Worm (Caenorhabditis elegans) whole organism, L2 larva: ENCODE data around the gene his-8.

Experiments used
- C34F6.9 ChIP-seq: fragments of 150-350 bp; optimal IDR thresholded peaks from 2 replicates; lab custom pipeline; 2014; ENCODE audit warnings: missing biosample characterization, missing genetic modification characterization
- F13H6.1 ChIP-seq: sonication (generic microtip); optimal IDR thresholded peaks from 2 replicates; lab custom pipeline; 2016; ENCODE audit warnings: missing genetic modification characterization, missing compliant biosample characterization
- R02D3.7 ChIP-seq: fragments of 150-350 bp; optimal IDR thresholded peaks from 2 replicates; lab custom pipeline; 2014; ENCODE audit warnings: missing biosample characterization, missing genetic modification characterization
- Y55F3AM.14 ChIP-seq: fragments of 200-800 bp; sonication (Bioruptor generic); optimal IDR thresholded peaks from 2 replicates; lab custom pipeline; 2018; ENCODE audit warnings: mild to moderate bottlenecking, missing genetic modification characterization, missing compliant biosample characterization
- alr-1 ChIP-seq: fragments of 150-350 bp; optimal IDR thresholded peaks from 2 replicates; lab custom pipeline; 2014; ENCODE audit warnings: missing biosample characterization, missing genetic modification characterization
- ama-1 ChIP-seq: fragments of 150-350 bp; optimal IDR thresholded peaks from 2 replicates; lab custom pipeline; 2018; ENCODE audit warnings: inconsistent platforms
- ceh-16 ChIP-seq: fragments of 150-350 bp; optimal IDR thresholded peaks from 2 replicates; lab custom pipeline; 2014; ENCODE audit warnings: missing biosample characterization, missing genetic modification characterization
- ceh-82 ChIP-seq: fragments of 150-350 bp; optimal IDR thresholded peaks from 2 replicates; lab custom pipeline; 2014; ENCODE audit warnings: missing biosample characterization, missing genetic modification characterization
- egl-27 ChIP-seq: sonication (generic microtip); optimal IDR thresholded peaks from 3 replicates; lab custom pipeline; 2017; ENCODE audit warnings: missing biosample characterization, missing genetic modification reagents, missing genetic modification characterization
- elt-3 ChIP-seq: sonication (generic microtip); optimal IDR thresholded peaks from 2 replicates; lab custom pipeline; 2017; ENCODE audit warnings: missing biosample characterization, missing genetic modification characterization
- fos-1 ChIP-seq: fragments of 150-350 bp; optimal IDR thresholded peaks from 2 replicates; lab custom pipeline; 2014; ENCODE audit warnings: missing biosample characterization, missing genetic modification characterization
- gmeb-1 ChIP-seq: fragments of 150-350 bp; optimal IDR thresholded peaks from 2 replicates; lab custom pipeline; 2014; ENCODE audit warnings: missing biosample characterization, missing genetic modification characterization
- lin-11 ChIP-seq: fragments of 150-350 bp; sonication (generic microtip); optimal IDR thresholded peaks from 2 replicates; lab custom pipeline; 2014; ENCODE audit warnings: missing biosample characterization, missing genetic modification characterization, inconsistent platforms, mixed read lengths
- lsy-2 ChIP-seq, 2 experiments: fragments of 150-350 bp in 1 of 2; sonication (generic microtip) in 1 of 2; optimal IDR thresholded peaks; 2 replicates each; lab custom pipeline; 2014 to 2017; ENCODE audit warnings: missing biosample characterization in 2 of 2, missing genetic modification characterization in 2 of 2
- mbf-1 ChIP-seq: sonication (generic microtip); optimal IDR thresholded peaks from 2 replicates; lab custom pipeline; 2017; ENCODE audit warnings: missing biosample characterization, missing genetic modification characterization
- mdl-1 ChIP-seq, 2 experiments: fragments of 150-350 bp in 1 of 2; sonication (generic microtip) in 1 of 2; optimal IDR thresholded peaks; 2 replicates each; lab custom pipeline; 2017; ENCODE audit warnings: missing biosample characterization in 2 of 2, missing genetic modification characterization in 2 of 2
- nhr-10 ChIP-seq: sonication (generic microtip); optimal IDR thresholded peaks from 2 replicates; lab custom pipeline; 2017; ENCODE audit warnings: missing biosample characterization, missing genetic modification characterization
- nhr-11 ChIP-seq: fragments of 150-350 bp; optimal IDR thresholded peaks from 2 replicates; lab custom pipeline; 2014; ENCODE audit warnings: missing biosample characterization, missing genetic modification characterization
- nhr-129 ChIP-seq: fragments of 150-350 bp; optimal IDR thresholded peaks from 2 replicates; lab custom pipeline; 2014; ENCODE audit warnings: missing biosample characterization, missing genetic modification characterization
- nhr-21 ChIP-seq: fragments of 150-350 bp; optimal IDR thresholded peaks from 2 replicates; lab custom pipeline; 2014; ENCODE audit warnings: missing biosample characterization, missing genetic modification characterization
- nhr-23 ChIP-seq: fragments of 150-350 bp; optimal IDR thresholded peaks from 2 replicates; lab custom pipeline; 2014; ENCODE audit warnings: missing biosample characterization, missing genetic modification reagents, missing genetic modification characterization
- nhr-25 ChIP-seq: fragments of 150-350 bp; sonication (generic microtip); optimal IDR thresholded peaks from 3 replicates; lab custom pipeline; 2014; ENCODE audit warnings: missing biosample characterization, missing genetic modification characterization
- sma-3 ChIP-seq: sonication (generic microtip); optimal IDR thresholded peaks from 2 replicates; lab custom pipeline; 2016; ENCODE audit warnings: missing genetic modification reagents, missing genetic modification characterization, missing compliant biosample characterization
- sma-9 ChIP-seq, 2 experiments: fragments of 150-350 bp in 1 of 2; sonication (generic microtip) in 1 of 2; optimal IDR thresholded peaks; 2 replicates each; lab custom pipeline; 2014 to 2016; ENCODE audit warnings: missing genetic modification characterization in 2 of 2, mild to moderate bottlenecking in 1 of 2, missing biosample characterization in 1 of 2, missing compliant biosample characterization in 1 of 2, missing genetic modification reagents in 1 of 2, moderate library complexity in 1 of 2
- snpc-4 ChIP-seq: fragments of 150-350 bp; optimal IDR thresholded peaks from 2 replicates; lab custom pipeline; 2014; ENCODE audit warnings: missing biosample characterization, missing genetic modification characterization
- unc-39 ChIP-seq: fragments of 150-350 bp; optimal IDR thresholded peaks from 2 replicates; lab custom pipeline; 2014; ENCODE audit warnings: missing biosample characterization, missing genetic modification characterization
- ztf-1 ChIP-seq: fragments of 200-800 bp; sonication (Bioruptor generic); conservative IDR thresholded peaks from 2 replicates; pipeline ENCODE4 v1.3.6; 2022; ENCODE audit warnings: missing genetic modification characterization, missing compliant biosample characterization
- ztf-4 ChIP-seq: fragments of 150-350 bp; optimal IDR thresholded peaks from 2 replicates; lab custom pipeline; 2014; ENCODE audit warnings: missing biosample characterization, missing genetic modification characterization

his-8 gene

DNA sequence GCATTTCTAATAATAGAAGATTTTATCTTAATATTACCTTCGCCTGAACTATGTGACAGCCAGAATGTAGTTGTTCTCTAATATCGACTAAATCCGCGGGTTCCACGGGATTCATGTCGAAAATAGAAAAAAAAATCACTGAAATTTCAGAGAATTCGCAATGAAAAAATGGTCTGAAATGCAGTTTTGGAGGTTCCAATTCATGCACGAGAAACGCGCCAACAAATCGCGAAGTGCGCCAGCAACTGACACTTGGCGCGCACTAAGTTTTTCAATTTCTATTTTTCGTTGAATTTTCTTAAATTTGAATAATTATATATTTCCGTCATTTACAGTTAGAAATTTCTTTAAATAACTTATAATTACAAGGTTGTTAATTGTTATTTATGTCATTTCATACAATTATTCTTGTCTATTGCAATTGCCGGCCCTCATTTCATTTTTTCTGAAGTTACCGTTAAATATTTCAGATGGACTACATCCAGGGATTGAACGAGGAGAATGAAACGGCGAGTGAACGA is 37.0 kb upstream of the his-8 start, which contains the start of the genes F25G6.9 and symk-1 (continued):
- TF ChIP-seq lin-11 (tag; lab: Kevin White, UChicago), result peak; percentile 41
- TF ChIP-seq nhr-25 (tag; lab: Kevin White, UChicago), result no peak
- TF ChIP-seq nhr-10, result no peak
- TF ChIP-seq sma-9 (GFP tag; optimal IDR thresholded peaks at IDR 0.05; lab: Kevin White, UChicago), result peak; percentile 68
- TF ChIP-seq sma-9 (tag; optimal IDR thresholded peaks at IDR 0.05; lab: Kevin White, UChicago), result no peak

ce11 chrV:8569172-8569571 is 36.3 kb upstream of the his-8 start:
- TF ChIP-seq nhr-10 (no peak), elt-3 (tag; lab: Kevin White, UChicago) (no peak)

- TF ChIP-seq ama-1 (lab: Kevin White, UChicago), result no peak
- TF ChIP-seq nhr-23 (tag; lab: Kevin White, UChicago), result no peak
- TF ChIP-seq Y55F3AM.14 (GFP tag; lab: Kevin White, UChicago), result no peak
- no peak for TF ChIP-seq sma-3 (GFP tag; lab: Kevin White, UChicago)
- no peak for TF ChIP-seq mbf-1 (tag; lab: Kevin White, UChicago)
- TF ChIP-seq snpc-4 (tag; lab: Kevin White, UChicago), result no peak
- TF ChIP-seq C34F6.9 (tag; lab: Kevin White, UChicago), result no peak
- TF ChIP-seq ztf-1 (GFP tag; lab: Robert Waterston, UW), result no peak
- TF ChIP-seq unc-39 (tag; lab: Kevin White, UChicago), result no peak
- no peak for TF ChIP-seq ceh-16 (tag; lab: Kevin White, UChicago)
- TF ChIP-seq alr-1 (tag; lab: Kevin White, UChicago), result no peak
- no peak for TF ChIP-seq egl-27 (tag; lab: Kevin White, UChicago)
- TF ChIP-seq F13H6.1 (tag; lab: Kevin White, UChicago), result no peak
Measured at ce11 chrV:8565075-8565474, 32.2 kb upstream of the his-8 start, which contains the start of gene F25G6.8. Gene F25G6.8 (minus strand): TSS chrV:8565175.

ce11 chrV:8560916-8561315 is 28.0 kb upstream of the his-8 start, which contains the start of gene acr-16:
Gene acr-16 (plus strand): TSS chrV:8561216.
- no peak for TF ChIP-seq Y55F3AM.14 (GFP tag; lab: Kevin White, UChicago)
- TF ChIP-seq lin-11 (tag; lab: Kevin White, UChicago), result no peak
- no peak for TF ChIP-seq egl-27 (tag; lab: Kevin White, UChicago)
- no peak for TF ChIP-seq nhr-10
- no peak for TF ChIP-seq nhr-129 (tag; lab: Kevin White, UChicago)
- TF ChIP-seq sma-9 (GFP tag; optimal IDR thresholded peaks at IDR 0.05; lab: Kevin White, UChicago), result no peak
- TF ChIP-seq sma-9 (tag; optimal IDR thresholded peaks at IDR 0.05; lab: Kevin White, UChicago), result no peak
- TF ChIP-seq F13H6.1 (tag; lab: Kevin White, UChicago), result no peak
- no peak for TF ChIP-seq ceh-82
- no peak for TF ChIP-seq lsy-2 (tag; optimal IDR thresholded peaks at IDR 0.05; lab: Kevin White, UChicago)
- no peak for TF ChIP-seq mdl-1 (tag; optimal IDR thresholded peaks at IDR 0.05; lab: Kevin White, UChicago)
- TF ChIP-seq mbf-1 (tag; lab: Kevin White, UChicago), result no peak
- no peak for TF ChIP-seq nhr-11 (tag; lab: Kevin White, UChicago)
- no peak for TF ChIP-seq unc-39 (tag; lab: Kevin White, UChicago)
- no peak for TF ChIP-seq ama-1 (lab: Kevin White, UChicago)
- no peak for TF ChIP-seq ceh-16 (tag; lab: Kevin White, UChicago)
- no peak for TF ChIP-seq ztf-4 (tag; lab: Kevin White, UChicago)
- TF ChIP-seq fos-1, result no peak
- TF ChIP-seq nhr-21 (tag; lab: Kevin White, UChicago), result no peak
- no peak for TF ChIP-seq gmeb-1 (tag; lab: Kevin White, UChicago)

DNA sequence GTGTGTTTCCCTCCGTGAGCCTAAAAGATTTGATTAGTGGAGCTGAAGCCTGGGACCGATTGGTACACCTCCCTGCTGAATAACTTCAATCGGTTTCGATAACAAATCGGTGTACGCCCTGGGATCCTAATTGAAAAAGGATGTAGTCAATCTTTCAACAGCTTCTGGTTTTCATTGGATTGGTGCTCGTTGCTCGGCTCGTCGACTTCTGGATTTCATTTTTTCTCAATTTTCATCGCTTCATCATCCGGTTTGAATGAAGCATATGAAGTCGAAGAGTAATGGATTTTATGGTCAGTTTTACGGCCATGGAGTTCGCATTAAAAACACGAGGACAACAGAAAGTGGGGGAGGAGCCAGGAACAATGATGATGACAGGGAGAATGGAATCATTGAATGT is 23.1 kb upstream of the his-8 start:
- TF ChIP-seq lin-11 (tag; lab: Kevin White, UChicago) (no peak), sma-9 (GFP tag; optimal IDR thresholded peaks at IDR 0.05; lab: Kevin White, UChicago) (no peak), sma-9 (tag; optimal IDR thresholded peaks at IDR 0.05; lab: Kevin White, UChicago) (no peak)

- no peak for TF ChIP-seq R02D3.7 (tag; lab: Kevin White, UChicago)
- peak; percentile 24 for TF ChIP-seq sma-9 (GFP tag; optimal IDR thresholded peaks at IDR 0.05; lab: Kevin White, UChicago)
- TF ChIP-seq sma-9 (tag; optimal IDR thresholded peaks at IDR 0.05; lab: Kevin White, UChicago), result no peak
- TF ChIP-seq nhr-10, result no peak
Measured at ce11 chrV:8552460-8552859, 19.6 kb upstream of the his-8 start, which contains the start of gene acr-15. Gene acr-15 (plus strand): TSS chrV:8552695.
